Fruit fly (Drosophila melanogaster) whole organism, embryonic: ENCODE measurements around the gene CG31855.

Source experiments
- Bdp1 ChIP-seq: fragments of 200-800 bp; sonication (Bioruptor generic); optimal IDR thresholded peaks from 3 replicates; lab custom pipeline; 2016; ENCODE audit warnings: missing biosample characterization, missing genetic modification characterization
- Blimp-1 ChIP-seq: fragments of 200-800 bp; sonication (Bioruptor generic); optimal IDR thresholded peaks from 3 replicates; lab custom pipeline; 2018; ENCODE audit warnings: missing biosample characterization, missing genetic modification characterization, mild to moderate bottlenecking, moderate library complexity, missing genetic modification reagents
- CG10366 ChIP-seq: fragments of 200-800 bp; sonication (Bioruptor generic); IDR thresholded peaks from 2 replicates; pipeline ENCODE4 v1.3.6; 2022; ENCODE audit warnings: missing biosample characterization, missing genetic modification characterization
- CG11456 ChIP-seq: fragments of 200-800 bp; sonication (Bioruptor generic); IDR thresholded peaks from 3 replicates; pipeline ENCODE4 v1.3.6; 2022; ENCODE audit warnings: missing biosample characterization, missing genetic modification characterization
- CG11723 ChIP-seq: fragments of 200-800 bp; sonication (Bioruptor generic); optimal IDR thresholded peaks from 2 replicates; lab custom pipeline; 2017; ENCODE audit warnings: missing biosample characterization, mild to moderate bottlenecking, missing genetic modification characterization
- CG12659 ChIP-seq: fragments of 200-800 bp; sonication (Bioruptor generic); optimal IDR thresholded peaks from 3 replicates; lab custom pipeline; 2017; ENCODE audit warnings: mild to moderate bottlenecking, missing biosample characterization, missing genetic modification reagents, missing genetic modification characterization
- CG13287 ChIP-seq: fragments of 200-800 bp; sonication (Bioruptor generic); IDR thresholded peaks from 2 replicates; pipeline ENCODE4 v1.3.6; 2022; ENCODE audit warnings: missing biosample characterization, missing genetic modification characterization; ENCODE audit not compliant: partially characterized antibody
- CG15514 ChIP-seq: fragments of 200-800 bp; sonication (Bioruptor generic); optimal IDR thresholded peaks from 3 replicates; lab custom pipeline; 2017; ENCODE audit warnings: missing biosample characterization, missing genetic modification characterization, mild to moderate bottlenecking, moderate library complexity, missing genetic modification reagents
- CG1603 ChIP-seq: fragments of 200-800 bp; sonication (Bioruptor generic); optimal IDR thresholded peaks from 2 replicates; lab custom pipeline; 2019; ENCODE audit warnings: missing biosample characterization, mild to moderate bottlenecking, missing genetic modification characterization, moderate library complexity
- CG17186 ChIP-seq: fragments of 200-800 bp; sonication (Bioruptor generic); optimal IDR thresholded peaks from 3 replicates; lab custom pipeline; 2017; ENCODE audit warnings: missing biosample characterization, missing genetic modification reagents, missing genetic modification characterization
- CG18476 ChIP-seq: fragments of 200-800 bp; sonication (Bioruptor generic); optimal IDR thresholded peaks from 2 replicates; lab custom pipeline; 2016; ENCODE audit warnings: missing biosample characterization, mild to moderate bottlenecking, missing genetic modification characterization
- CG2199 ChIP-seq: fragments of 200-800 bp; sonication (Bioruptor generic); IDR thresholded peaks from 3 replicates; pipeline ENCODE4 v1.3.6; 2022; ENCODE audit warnings: missing biosample characterization, missing genetic modification characterization
- CG2202 ChIP-seq: fragments of 200-800 bp; sonication (Bioruptor generic); optimal IDR thresholded peaks from 2 replicates; lab custom pipeline; 2018; ENCODE audit warnings: missing biosample characterization, mild to moderate bottlenecking, missing genetic modification characterization
- CG31224 ChIP-seq: fragments of 200-800 bp; sonication (Bioruptor generic); IDR thresholded peaks from 2 replicates; pipeline ENCODE4 v1.3.6; 2022; ENCODE audit warnings: missing biosample characterization, missing genetic modification characterization
- CG4328 ChIP-seq: fragments of 200-800 bp; sonication (Bioruptor generic); optimal IDR thresholded peaks from 3 replicates; lab custom pipeline; 2017; ENCODE audit warnings: missing biosample characterization, missing genetic modification reagents, missing genetic modification characterization
- CG4820 ChIP-seq: fragments of 200-800 bp; sonication (Bioruptor generic); optimal IDR thresholded peaks from 3 replicates; lab custom pipeline; 2016; ENCODE audit warnings: missing biosample characterization, missing genetic modification characterization
- CG6272 ChIP-seq: fragments of 200-800 bp; sonication (Bioruptor generic); IDR thresholded peaks from 2 replicates; pipeline ENCODE4 v1.3.6; 2022; ENCODE audit warnings: missing biosample characterization, missing genetic modification characterization
- CG6765 ChIP-seq: fragments of 200-800 bp; sonication (Bioruptor generic); optimal IDR thresholded peaks from 3 replicates; lab custom pipeline; 2017; ENCODE audit warnings: missing biosample characterization, mild to moderate bottlenecking, missing genetic modification characterization
- CG6854 ChIP-seq: fragments of 200-800 bp; sonication (Bioruptor generic); optimal IDR thresholded peaks from 3 replicates; lab custom pipeline; 2017; ENCODE audit warnings: missing biosample characterization, mild to moderate bottlenecking, missing genetic modification characterization
- CG7928 ChIP-seq: fragments of 200-800 bp; sonication (Bioruptor generic); optimal IDR thresholded peaks from 2 replicates; lab custom pipeline; 2017; ENCODE audit warnings: missing biosample characterization, mild to moderate bottlenecking, missing genetic modification characterization
- Camta ChIP-seq: fragments of 200-800 bp; sonication (Bioruptor generic); optimal IDR thresholded peaks from 2 replicates; lab custom pipeline; 2016; ENCODE audit warnings: missing biosample characterization, missing genetic modification characterization
- Eip74EF ChIP-seq, 2 experiments: fragments of 200-800 bp in 1 of 2; fragments of >200 bp in 1 of 2; sonication (Bioruptor generic) in 1 of 2; optimal IDR thresholded peaks; 2 replicates each; lab custom pipeline; 2017 to 2019; ENCODE audit warnings: missing biosample characterization in 2 of 2, missing genetic modification characterization in 2 of 2, mild to moderate bottlenecking in 1 of 2, moderate library complexity in 1 of 2
- Gsc ChIP-seq: fragments of 200-800 bp; sonication (Bioruptor generic); IDR thresholded peaks from 2 replicates; pipeline ENCODE4 v1.3.6; 2022; ENCODE audit warnings: missing biosample characterization, missing genetic modification characterization
- HLH4C ChIP-seq: fragments of 200-800 bp; sonication (Bioruptor generic); IDR thresholded peaks from 3 replicates; pipeline ENCODE4 v1.3.6; 2022; ENCODE audit warnings: missing biosample characterization, missing genetic modification characterization; ENCODE audit not compliant: partially characterized antibody
- Hmr ChIP-seq: fragments of 200-800 bp; sonication (Bioruptor generic); optimal IDR thresholded peaks from 3 replicates; lab custom pipeline; 2017; ENCODE audit warnings: mild to moderate bottlenecking, missing biosample characterization, missing genetic modification reagents, missing genetic modification characterization
- Hr39 ChIP-seq: fragments of >200 bp; optimal IDR thresholded peaks from 2 replicates; lab custom pipeline; 2017
- Lhr ChIP-seq: fragments of 200-800 bp; sonication (Bioruptor generic); optimal IDR thresholded peaks from 3 replicates; lab custom pipeline; 2017; ENCODE audit warnings: mild to moderate bottlenecking, missing biosample characterization, missing genetic modification reagents, missing genetic modification characterization
- MESR4 ChIP-seq: fragments of 200-800 bp; sonication (Bioruptor generic); optimal IDR thresholded peaks from 2 replicates; lab custom pipeline; 2018; ENCODE audit warnings: missing biosample characterization, mild to moderate bottlenecking, missing genetic modification characterization, moderate library complexity
- Myb ChIP-seq: fragments of 200-800 bp; sonication (Bioruptor generic); optimal IDR thresholded peaks from 2 replicates; lab custom pipeline; 2016; ENCODE audit warnings: missing biosample characterization, missing genetic modification characterization
- Nf-YC ChIP-seq: fragments of 200-800 bp; optimal IDR thresholded peaks from 3 replicates; lab custom pipeline; 2019; ENCODE audit warnings: missing biosample characterization, mild to moderate bottlenecking, missing genetic modification characterization, moderate library complexity
- Oaz ChIP-seq: fragments of 200-800 bp; sonication (Bioruptor generic); IDR thresholded peaks from 2 replicates; pipeline ENCODE4 v1.3.6; 2022; ENCODE audit warnings: missing biosample characterization, missing genetic modification characterization
- Sox102F ChIP-seq: fragments of 200-800 bp; sonication (Bioruptor generic); optimal IDR thresholded peaks from 2 replicates; lab custom pipeline; 2018; ENCODE audit warnings: missing biosample characterization, mild to moderate bottlenecking, missing genetic modification characterization, moderate library complexity
- dan ChIP-seq: fragments of 200-800 bp; sonication (Bioruptor generic); IDR thresholded peaks from 2 replicates; pipeline ENCODE4 v1.3.6; 2022; ENCODE audit warnings: missing biosample characterization, missing genetic modification characterization
- emc ChIP-seq: fragments of 200-800 bp; sonication (Bioruptor generic); optimal IDR thresholded peaks from 2 replicates; lab custom pipeline; 2016; ENCODE audit warnings: missing biosample characterization, missing genetic modification characterization
- fd64A ChIP-seq: fragments of 200-800 bp; sonication (Bioruptor generic); optimal IDR thresholded peaks from 3 replicates; lab custom pipeline; 2018; ENCODE audit warnings: missing biosample characterization, mild to moderate bottlenecking, missing genetic modification characterization
- ind ChIP-seq: fragments of 200-800 bp; sonication (Bioruptor generic); optimal IDR thresholded peaks from 3 replicates; lab custom pipeline; 2016; ENCODE audit warnings: missing biosample characterization, missing genetic modification characterization
- kni ChIP-seq: fragments of 200-800 bp; sonication (Bioruptor generic); optimal IDR thresholded peaks from 3 replicates; lab custom pipeline; 2017; ENCODE audit warnings: mild to moderate bottlenecking, missing biosample characterization, missing genetic modification reagents, missing genetic modification characterization
- knrl ChIP-seq: fragments of 200-800 bp; sonication (Bioruptor generic); IDR thresholded peaks from 3 replicates; pipeline ENCODE4 v1.3.6; 2022; ENCODE audit warnings: missing biosample characterization, missing genetic modification characterization; ENCODE audit not compliant: partially characterized antibody
- peb ChIP-seq: fragments of 200-800 bp; sonication (Bioruptor generic); IDR thresholded peaks from 2 replicates; pipeline ENCODE4 v1.3.6; 2022; ENCODE audit warnings: missing biosample characterization, missing genetic modification characterization
- prd ChIP-seq, 3 experiments: fragments of >200 bp in 2 of 3; fragments of 200-800 bp in 1 of 3; sonication (Bioruptor generic) in 1 of 3; optimal IDR thresholded peaks in 2 of 3; IDR thresholded peaks in 1 of 3; 2 replicates in 2 of 3; 3 replicates in 1 of 3; pipeline versions ENCODE4 v1.3.6 to Lab custom; 2017 to 2022; ENCODE audit warnings: missing biosample characterization in 1 of 3, missing genetic modification characterization in 1 of 3
- pros ChIP-seq: fragments of 200-800 bp; sonication (Bioruptor generic); optimal IDR thresholded peaks from 3 replicates; lab custom pipeline; 2019; ENCODE audit warnings: missing biosample characterization, mild to moderate bottlenecking, missing genetic modification characterization, moderate library complexity
- ro ChIP-seq: fragments of 200-800 bp; sonication (Bioruptor generic); IDR thresholded peaks from 2 replicates; pipeline ENCODE4 v1.3.6; 2022; ENCODE audit warnings: missing biosample characterization, missing genetic modification characterization
- shn ChIP-seq: fragments of 200-800 bp; sonication (Bioruptor generic); optimal IDR thresholded peaks from 3 replicates; lab custom pipeline; 2016; ENCODE audit warnings: missing biosample characterization, missing genetic modification characterization
- slou ChIP-seq: fragments of 200-800 bp; sonication (Bioruptor generic); optimal IDR thresholded peaks from 3 replicates; lab custom pipeline; 2016; ENCODE audit warnings: missing biosample characterization, missing genetic modification characterization
- stwl ChIP-seq: fragments of 200-800 bp; sonication (Bioruptor generic); optimal IDR thresholded peaks from 3 replicates; lab custom pipeline; 2018; ENCODE audit warnings: missing biosample characterization, mild to moderate bottlenecking, missing genetic modification characterization, moderate library complexity
- tgo ChIP-seq: fragments of 200-800 bp; sonication (Bioruptor generic); IDR thresholded peaks from 3 replicates; pipeline ENCODE4 v1.3.6; 2022; ENCODE audit warnings: missing biosample characterization, missing genetic modification characterization
- tup ChIP-seq: fragments of 200-800 bp; sonication (Bioruptor generic); optimal IDR thresholded peaks from 2 replicates; lab custom pipeline; 2016; ENCODE audit warnings: missing biosample characterization, mild to moderate bottlenecking, missing genetic modification characterization, moderate library complexity
- yki ChIP-seq: fragments of >200 bp; optimal IDR thresholded peaks from 3 replicates; lab custom pipeline; 2018

CG31855 gene

dm6 chr2L:13414525-13415481 is 45.8 kb downstream of the CG31855 start, which contains the start of the genes CG16956, CG42784 and CG43850 (continued):
- no peak for TF ChIP-seq Eip74EF (GFP tag; optimal IDR thresholded peaks at IDR 0.05; lab: Kevin White, UChicago)
- no peak for TF ChIP-seq prd (optimal IDR thresholded peaks at IDR 0.05; lab: Kevin White, UChicago)
- no peak for TF ChIP-seq prd (GFP tag; IDR thresholded peaks at IDR 0.05; lab: Robert Waterston, UW)
- TF ChIP-seq CG6854 (GFP tag; lab: Kevin White, UChicago): peak; percentile 84
- TF ChIP-seq tgo (GFP tag; lab: Robert Waterston, UW): no peak; the same call in 2 of the 3 replicates
- no peak for TF ChIP-seq CG7928 (GFP tag; lab: Kevin White, UChicago)
- TF ChIP-seq dan (GFP tag; lab: Robert Waterston, UW): no peak
- TF ChIP-seq kni (GFP tag; lab: Kevin White, UChicago): no peak
- TF ChIP-seq slou (GFP tag; lab: Kevin White, UChicago): no peak
- TF ChIP-seq fd64A (GFP tag; lab: Kevin White, UChicago): peak; percentile 17
- TF ChIP-seq Hr39 (lab: Kevin White, UChicago): no peak
- no peak for TF ChIP-seq pros (GFP tag; lab: Kevin White, UChicago)
- TF ChIP-seq Hmr: peak; percentile 94
- TF ChIP-seq CG4328: peak; percentile 63
- peak; percentile 11 for TF ChIP-seq MESR4 (GFP tag; lab: Kevin White, UChicago)
- no peak for TF ChIP-seq CG6272 (GFP tag; lab: Robert Waterston, UW)
- TF ChIP-seq Blimp-1 (GFP tag; lab: Kevin White, UChicago): no peak
- TF ChIP-seq CG4820 (GFP tag; lab: Kevin White, UChicago): no peak
- TF ChIP-seq Oaz: no peak
- TF ChIP-seq Lhr: no peak
- peak; percentile 25; the same call in 1 of the 2 replicates for TF ChIP-seq CG31224 (GFP tag; lab: Robert Waterston, UW)
- peak; percentile 63 for TF ChIP-seq CG12659 (GFP tag; lab: Kevin White, UChicago)
- peak; percentile 87 for TF ChIP-seq CG15514 (GFP tag; lab: Kevin White, UChicago)
- TF ChIP-seq CG6765: peak; percentile 90
- no peak for TF ChIP-seq emc (GFP tag; lab: Kevin White, UChicago)
- no peak for TF ChIP-seq Myb (GFP tag; lab: Kevin White, UChicago)
- TF ChIP-seq ro (GFP tag; lab: Robert Waterston, UW): no peak
- TF ChIP-seq CG18476: no peak
- TF ChIP-seq yki (lab: Kevin White, UChicago): no peak
- TF ChIP-seq shn (GFP tag; lab: Kevin White, UChicago): no peak
- TF ChIP-seq Nf-YC (tag; lab: Kevin White, UChicago): peak; percentile 49
- TF ChIP-seq knrl (GFP tag; lab: Robert Waterston, UW): no peak
- peak; percentile 23 for TF ChIP-seq CG13287 (GFP tag; lab: Robert Waterston, UW)
- peak; percentile 18 for TF ChIP-seq Sox102F (GFP tag; lab: Kevin White, UChicago)
- TF ChIP-seq HLH4C (GFP tag; lab: Robert Waterston, UW): no peak
- no peak for TF ChIP-seq Bdp1 (GFP tag; lab: Kevin White, UChicago)
- TF ChIP-seq CG10366 (GFP tag; lab: Robert Waterston, UW): no peak
- no peak for TF ChIP-seq Camta
- TF ChIP-seq CG11456 (GFP tag; lab: Robert Waterston, UW): no peak
- TF ChIP-seq tup: no peak
- TF ChIP-seq ind (GFP tag; lab: Kevin White, UChicago): no peak
- TF ChIP-seq CG11723 (GFP tag; lab: Kevin White, UChicago): peak; percentile 42
- no peak for TF ChIP-seq CG2202 (tag; lab: Kevin White, UChicago)
- peak; percentile 50 for TF ChIP-seq CG1603 (tag; lab: Kevin White, UChicago)
- no peak for TF ChIP-seq stwl (tag; lab: Kevin White, UChicago)
- TF ChIP-seq Gsc: no peak
- no peak for TF ChIP-seq CG2199 (GFP tag; lab: Robert Waterston, UW)
- TF ChIP-seq peb: no peak
- no peak for TF ChIP-seq CG17186 (GFP tag; lab: Kevin White, UChicago)
